Fruit fly (Drosophila melanogaster) whole organism, embryonic: Measurements from ENCODE around the gene CG31875.

ENCODE experiments used
- Ada2b ChIP-seq: fragments of 200-800 bp; sonication (Bioruptor generic); IDR thresholded peaks from 2 replicates; pipeline ENCODE4 v1.3.6; 2022; ENCODE audit warnings: missing biosample characterization, missing genetic modification characterization
- Atf6 ChIP-seq: fragments of 200-800 bp; sonication (Bioruptor generic); IDR thresholded peaks from 2 replicates; pipeline ENCODE4 v1.3.6; 2022; ENCODE audit warnings: missing biosample characterization, missing genetic modification characterization
- Bgb ChIP-seq: fragments of 200-800 bp; sonication (Bioruptor generic); IDR thresholded peaks from 2 replicates; pipeline ENCODE4 v1.3.6; 2022; ENCODE audit warnings: missing biosample characterization, missing genetic modification characterization; ENCODE audit not compliant: partially characterized antibody
- CG11093 ChIP-seq: fragments of 200-800 bp; sonication (Bioruptor generic); IDR thresholded peaks from 3 replicates; pipeline ENCODE4 v1.3.6; 2022; ENCODE audit warnings: missing biosample characterization, missing genetic modification characterization
- CG11504 ChIP-seq: fragments of 200-800 bp; sonication (Bioruptor generic); optimal IDR thresholded peaks from 3 replicates; lab custom pipeline; 2019; ENCODE audit warnings: missing biosample characterization, mild to moderate bottlenecking, missing genetic modification characterization, moderate library complexity
- CG12104 ChIP-seq: fragments of 200-800 bp; sonication (Bioruptor generic); optimal IDR thresholded peaks from 3 replicates; lab custom pipeline; 2016; ENCODE audit warnings: missing biosample characterization, missing genetic modification characterization
- CG12659 ChIP-seq: fragments of 200-800 bp; sonication (Bioruptor generic); optimal IDR thresholded peaks from 3 replicates; lab custom pipeline; 2017; ENCODE audit warnings: mild to moderate bottlenecking, missing biosample characterization, missing genetic modification reagents, missing genetic modification characterization
- CG12744 ChIP-seq: fragments of 200-800 bp; sonication (Bioruptor generic); optimal IDR thresholded peaks from 2 replicates; lab custom pipeline; 2016; ENCODE audit warnings: missing biosample characterization, missing genetic modification characterization
- CG14860 ChIP-seq: fragments of 200-800 bp; sonication (Bioruptor generic); IDR thresholded peaks from 3 replicates; pipeline ENCODE4 v1.3.6; 2022; ENCODE audit warnings: missing biosample characterization, missing genetic modification characterization; ENCODE audit not compliant: partially characterized antibody
- CG15011 ChIP-seq: fragments of 200-800 bp; sonication (Bioruptor generic); optimal IDR thresholded peaks from 3 replicates; lab custom pipeline; 2018; ENCODE audit warnings: missing biosample characterization, mild to moderate bottlenecking, missing genetic modification characterization
- CG15696 ChIP-seq: fragments of 200-800 bp; sonication (Bioruptor generic); optimal IDR thresholded peaks from 2 replicates; lab custom pipeline; 2019; ENCODE audit warnings: missing biosample characterization, mild to moderate bottlenecking, missing genetic modification characterization, moderate library complexity
- CG1602 ChIP-seq: fragments of 200-800 bp; sonication (Bioruptor generic); optimal IDR thresholded peaks from 3 replicates; lab custom pipeline; 2016; ENCODE audit warnings: missing biosample characterization, missing genetic modification characterization
- CG17612 ChIP-seq: fragments of 200-800 bp; sonication (Bioruptor generic); IDR thresholded peaks from 2 replicates; pipeline ENCODE4 v1.3.6; 2022; ENCODE audit warnings: missing biosample characterization, missing genetic modification characterization
- CG17802 ChIP-seq: fragments of 200-800 bp; sonication (Bioruptor generic); optimal IDR thresholded peaks from 2 replicates; lab custom pipeline; 2018; ENCODE audit warnings: missing biosample characterization, mild to moderate bottlenecking, missing genetic modification characterization, moderate library complexity
- CG18011 ChIP-seq: fragments of 200-800 bp; sonication (Bioruptor generic); optimal IDR thresholded peaks from 2 replicates; lab custom pipeline; 2017; ENCODE audit warnings: missing biosample characterization, missing genetic modification characterization, mild to moderate bottlenecking, moderate library complexity, missing genotype
- CG1832 ChIP-seq: fragments of 200-800 bp; sonication (Bioruptor generic); optimal IDR thresholded peaks from 2 replicates; lab custom pipeline; 2017; ENCODE audit warnings: missing biosample characterization, mild to moderate bottlenecking, missing genetic modification characterization, inconsistent platforms
- CG31224 ChIP-seq: fragments of 200-800 bp; sonication (Bioruptor generic); IDR thresholded peaks from 2 replicates; pipeline ENCODE4 v1.3.6; 2022; ENCODE audit warnings: missing biosample characterization, missing genetic modification characterization
- CG31441 ChIP-seq: fragments of 200-800 bp; sonication (Bioruptor generic); IDR thresholded peaks from 2 replicates; pipeline ENCODE4 v1.3.6; 2022; ENCODE audit warnings: missing biosample characterization, missing genetic modification characterization
- CG34224 ChIP-seq: fragments of 200-800 bp; sonication (Bioruptor generic); IDR thresholded peaks from 3 replicates; pipeline ENCODE4 v1.3.6; 2022; ENCODE audit warnings: missing biosample characterization, missing genetic modification characterization; ENCODE audit not compliant: partially characterized antibody
- CG4360 ChIP-seq: fragments of 200-800 bp; sonication (Bioruptor generic); IDR thresholded peaks from 2 replicates; pipeline ENCODE4 v1.3.6; 2022; ENCODE audit warnings: missing biosample characterization, missing genetic modification characterization
- CG6791 ChIP-seq: fragments of 200-800 bp; sonication (Bioruptor generic); IDR thresholded peaks from 3 replicates; pipeline ENCODE4 v1.3.6; 2022; ENCODE audit warnings: missing biosample characterization, missing genetic modification characterization; ENCODE audit not compliant: partially characterized antibody
- CG7963 ChIP-seq: fragments of 200-800 bp; sonication (Bioruptor generic); IDR thresholded peaks from 3 replicates; pipeline ENCODE4 v1.3.6; 2022; ENCODE audit warnings: missing biosample characterization, missing genetic modification characterization; ENCODE audit not compliant: partially characterized antibody
- CG9437 ChIP-seq: fragments of 200-800 bp; sonication (Bioruptor generic); optimal IDR thresholded peaks from 2 replicates; lab custom pipeline; 2018; ENCODE audit warnings: missing biosample characterization, mild to moderate bottlenecking, missing genetic modification characterization
- CG9797 ChIP-seq: fragments of 200-800 bp; sonication (Bioruptor generic); optimal IDR thresholded peaks from 3 replicates; lab custom pipeline; 2018; ENCODE audit warnings: missing biosample characterization, mild to moderate bottlenecking, missing genetic modification characterization
- Dek ChIP-seq: fragments of 200-800 bp; sonication (Bioruptor generic); optimal IDR thresholded peaks from 3 replicates; lab custom pipeline; 2019; ENCODE audit warnings: missing biosample characterization, mild to moderate bottlenecking, missing genetic modification characterization, moderate library complexity
- Doc3 ChIP-seq: fragments of 200-800 bp; sonication (Bioruptor generic); IDR thresholded peaks from 3 replicates; pipeline ENCODE4 v1.3.6; 2022; ENCODE audit warnings: missing biosample characterization, missing genetic modification characterization; ENCODE audit not compliant: partially characterized antibody
- Dp ChIP-seq: fragments of 200-800 bp; sonication (Bioruptor generic); optimal IDR thresholded peaks from 2 replicates; lab custom pipeline; 2018; ENCODE audit warnings: missing biosample characterization, mild to moderate bottlenecking, missing genetic modification characterization, moderate library complexity
- E2f2 ChIP-seq: fragments of 200-800 bp; sonication (Bioruptor generic); IDR thresholded peaks from 2 replicates; pipeline ENCODE4 v1.3.6; 2022; ENCODE audit warnings: missing biosample characterization, missing genetic modification characterization
- HHEX ChIP-seq: fragments of 200-800 bp; sonication (Bioruptor generic); optimal IDR thresholded peaks from 3 replicates; lab custom pipeline; 2017; ENCODE audit warnings: missing biosample characterization, mild to moderate bottlenecking, missing genetic modification characterization, missing genetic modification reagents
- HLH4C ChIP-seq: fragments of 200-800 bp; sonication (Bioruptor generic); IDR thresholded peaks from 3 replicates; pipeline ENCODE4 v1.3.6; 2022; ENCODE audit warnings: missing biosample characterization, missing genetic modification characterization; ENCODE audit not compliant: partially characterized antibody
- Jarid2 ChIP-seq: fragments of 200-800 bp; sonication (Bioruptor generic); optimal IDR thresholded peaks from 3 replicates; lab custom pipeline; 2017; ENCODE audit warnings: mild to moderate bottlenecking, missing biosample characterization, missing genetic modification reagents, missing genetic modification characterization
- MTF-1 ChIP-seq: fragments of 200-800 bp; sonication (Bioruptor generic); optimal IDR thresholded peaks from 2 replicates; lab custom pipeline; 2018; ENCODE audit warnings: missing biosample characterization, mild to moderate bottlenecking, missing genetic modification characterization, borderline replicate concordance
- NC2α ChIP-seq: fragments of 200-800 bp; sonication (Bioruptor generic); optimal IDR thresholded peaks from 2 replicates; lab custom pipeline; 2016; ENCODE audit warnings: missing biosample characterization, missing genetic modification characterization
- Poxn ChIP-seq: fragments of 200-800 bp; sonication (Bioruptor generic); IDR thresholded peaks from 2 replicates; pipeline ENCODE4 v1.3.6; 2022; ENCODE audit warnings: missing biosample characterization, missing genetic modification characterization
- Xbp1 ChIP-seq: fragments of 200-800 bp; sonication (Bioruptor generic); optimal IDR thresholded peaks from 3 replicates; lab custom pipeline; 2016; ENCODE audit warnings: missing biosample characterization, mild to moderate bottlenecking, missing genetic modification characterization
- esg ChIP-seq: fragments of 200-800 bp; sonication (Bioruptor generic); conservative IDR thresholded peaks from 2 replicates; pipeline ENCODE4 v1.3.6; 2022; ENCODE audit warnings: missing biosample characterization, missing genetic modification characterization
- eyg ChIP-seq: fragments of 200-800 bp; sonication (Bioruptor generic); optimal IDR thresholded peaks from 3 replicates; lab custom pipeline; 2016; ENCODE audit warnings: missing biosample characterization, missing genetic modification characterization
- gt ChIP-seq: fragments of 200-800 bp; sonication (Bioruptor generic); IDR thresholded peaks from 2 replicates; pipeline ENCODE4 v1.3.6; 2022; ENCODE audit warnings: missing biosample characterization, missing genetic modification characterization
- hb ChIP-seq: fragments of 200-800 bp; sonication (Bioruptor generic); IDR thresholded peaks from 3 replicates; pipeline ENCODE4 v1.3.6; 2022; ENCODE audit warnings: missing biosample characterization, missing genetic modification characterization; ENCODE audit not compliant: partially characterized antibody
- hth ChIP-seq: fragments of >200 bp; optimal IDR thresholded peaks from 2 replicates; lab custom pipeline; 2017; ENCODE audit warnings: inconsistent platforms
- lov ChIP-seq, 2 experiments: fragments of 200-800 bp in 1 of 2; fragments of >200 bp in 1 of 2; sonication (Bioruptor generic) in 1 of 2; IDR thresholded peaks in 1 of 2; optimal IDR thresholded peaks in 1 of 2; 2 replicates in 1 of 2; 3 replicates in 1 of 2; pipeline versions ENCODE4 v1.3.6 to Lab custom; 2017 to 2022; ENCODE audit warnings: missing biosample characterization in 1 of 2, missing genetic modification characterization in 1 of 2
- mld ChIP-seq: fragments of 200-800 bp; sonication (Bioruptor generic); IDR thresholded peaks from 3 replicates; pipeline ENCODE4 v1.3.6; 2022; ENCODE audit warnings: missing biosample characterization, missing genetic modification characterization; ENCODE audit not compliant: partially characterized antibody
- pho ChIP-seq: fragments of 200-800 bp; sonication (Bioruptor generic); optimal IDR thresholded peaks from 2 replicates; lab custom pipeline; 2016; ENCODE audit warnings: missing biosample characterization, missing genetic modification characterization
- ro ChIP-seq: fragments of 200-800 bp; sonication (Bioruptor generic); IDR thresholded peaks from 2 replicates; pipeline ENCODE4 v1.3.6; 2022; ENCODE audit warnings: missing biosample characterization, missing genetic modification characterization
- sna ChIP-seq: fragments of 200-800 bp; sonication (Bioruptor generic); IDR thresholded peaks from 2 replicates; pipeline ENCODE4 v1.3.6; 2022; ENCODE audit warnings: missing biosample characterization, missing genetic modification characterization; ENCODE audit not compliant: partially characterized antibody
- sqz ChIP-seq: fragments of 200-800 bp; sonication (Bioruptor generic); optimal IDR thresholded peaks from 3 replicates; lab custom pipeline; 2018; ENCODE audit warnings: missing biosample characterization, mild to moderate bottlenecking, missing genetic modification characterization
- twi ChIP-seq: fragments of 200-800 bp; optimal IDR thresholded peaks from 2 replicates; lab custom pipeline; 2019; ENCODE audit warnings: missing biosample characterization, mild to moderate bottlenecking, missing genetic modification characterization, moderate library complexity
- unc-4 ChIP-seq: fragments of 200-800 bp; sonication (Bioruptor generic); IDR thresholded peaks from 2 replicates; pipeline ENCODE4 v1.3.6; 2022; ENCODE audit warnings: missing biosample characterization, missing genetic modification characterization; ENCODE audit not compliant: partially characterized antibody

The CG31875 gene

DNA sequence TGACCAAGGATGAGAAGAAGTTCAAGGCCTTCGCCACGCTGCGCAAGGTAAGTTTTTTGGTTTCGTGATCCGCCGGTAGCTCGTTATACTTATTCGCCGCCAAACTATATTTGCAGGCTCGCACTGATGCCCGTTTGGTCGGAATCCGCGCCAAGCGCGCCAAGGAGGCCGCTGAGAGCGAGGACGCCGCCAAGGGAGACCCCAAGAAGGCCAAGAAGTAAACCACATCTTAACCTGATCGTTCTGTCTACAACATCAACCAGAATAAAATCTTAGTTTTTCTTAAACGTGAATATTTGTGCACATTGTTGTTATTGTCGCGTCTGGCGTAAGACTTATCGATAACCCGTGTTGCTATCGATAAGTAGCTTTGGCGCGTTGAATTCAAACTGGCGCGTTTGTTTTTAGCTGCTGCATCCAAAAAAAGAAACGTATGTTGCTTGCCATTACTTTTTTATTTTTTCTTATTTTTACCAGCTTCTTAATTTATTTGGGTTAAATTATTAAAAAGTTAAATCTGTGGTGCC, 34.3 kb downstream of the CG31875 start (continued):
- no peak for TF ChIP-seq CG11093 (GFP tag; lab: Robert Waterston, UW)
- no peak for TF ChIP-seq CG15011 (GFP tag; lab: Kevin White, UChicago)
- no peak for TF ChIP-seq lov (optimal IDR thresholded peaks at IDR 0.05; lab: Kevin White, UChicago)
- TF ChIP-seq lov (GFP tag; IDR thresholded peaks at IDR 0.05; lab: Robert Waterston, UW): no peak
- peak; percentile 46; the same call in 1 of the 3 replicates for TF ChIP-seq CG7963 (GFP tag; lab: Robert Waterston, UW)
- no peak for TF ChIP-seq Atf6 (GFP tag; lab: Robert Waterston, UW)
- no peak for TF ChIP-seq Jarid2 (GFP tag; lab: Kevin White, UChicago)
- TF ChIP-seq pho (GFP tag; lab: Kevin White, UChicago): no peak
- TF ChIP-seq CG17612 (GFP tag; lab: Robert Waterston, UW): no peak
- TF ChIP-seq NC2α: no peak
- TF ChIP-seq CG9797 (GFP tag; lab: Kevin White, UChicago): no peak
- 0 out of 3 replicates have a peak, but pooled peaks have one; percentile 28 for TF ChIP-seq Doc3 (GFP tag; lab: Robert Waterston, UW)
- no peak for TF ChIP-seq MTF-1 (GFP tag; lab: Kevin White, UChicago)
- TF ChIP-seq CG12659 (GFP tag; lab: Kevin White, UChicago): no peak
- 0 out of 3 replicates have a peak, but pooled peaks have one; percentile 43 for TF ChIP-seq CG14860 (GFP tag; lab: Robert Waterston, UW)
- no peak for TF ChIP-seq CG15696
- peak; percentile 44; the same call in 1 of the 3 replicates for TF ChIP-seq CG6791 (GFP tag; lab: Robert Waterston, UW)
- no peak for TF ChIP-seq CG31441 (GFP tag; lab: Robert Waterston, UW)
- TF ChIP-seq sna (GFP tag; lab: Robert Waterston, UW): peak; percentile 71
- no peak for TF ChIP-seq CG12744 (GFP tag; lab: Kevin White, UChicago)
- TF ChIP-seq CG4360 (GFP tag; lab: Robert Waterston, UW): peak; percentile 42; the same call in 1 of the 2 replicates
- no peak for TF ChIP-seq hth (lab: Kevin White, UChicago)
- no peak for TF ChIP-seq CG11504 (tag; lab: Kevin White, UChicago)
- peak; percentile 73 for TF ChIP-seq Dp
- TF ChIP-seq Dek (tag; lab: Kevin White, UChicago): no peak
- no peak for TF ChIP-seq CG1832 (GFP tag; lab: Kevin White, UChicago)
- TF ChIP-seq CG1602 (GFP tag; lab: Kevin White, UChicago): no peak
- TF ChIP-seq CG17802 (tag; lab: Kevin White, UChicago): no peak
- no peak for TF ChIP-seq gt (GFP tag; lab: Robert Waterston, UW)
- peak; percentile 89 for TF ChIP-seq E2f2 (GFP tag; lab: Robert Waterston, UW)
- 0 out of 3 replicates have a peak, but pooled peaks have one; percentile 31 for TF ChIP-seq hb (GFP tag; lab: Robert Waterston, UW)
- TF ChIP-seq twi (tag; lab: Kevin White, UChicago): no peak
- TF ChIP-seq CG9437 (GFP tag; lab: Kevin White, UChicago): no peak
- TF ChIP-seq CG12104 (GFP tag; lab: Kevin White, UChicago): no peak
- TF ChIP-seq sqz (GFP tag; lab: Kevin White, UChicago): no peak
- peak; percentile 57 for TF ChIP-seq unc-4 (GFP tag; lab: Robert Waterston, UW)
- TF ChIP-seq HLH4C (GFP tag; lab: Robert Waterston, UW): peak; percentile 65
- no peak for TF ChIP-seq Poxn (GFP tag; lab: Robert Waterston, UW)
- TF ChIP-seq CG31224 (GFP tag; lab: Robert Waterston, UW): no peak
- no peak for TF ChIP-seq Xbp1
- TF ChIP-seq eyg (GFP tag; lab: Kevin White, UChicago): no peak
- TF ChIP-seq Ada2b (GFP tag; lab: Robert Waterston, UW): no peak
- TF ChIP-seq Bgb (GFP tag; lab: Robert Waterston, UW): peak; percentile 53; the same call in 1 of the 2 replicates
- TF ChIP-seq mld (GFP tag; lab: Robert Waterston, UW): peak; percentile 68; the same call in 2 of the 3 replicates
- TF ChIP-seq CG34224 (GFP tag; lab: Robert Waterston, UW): peak; percentile 69
- TF ChIP-seq ro (GFP tag; lab: Robert Waterston, UW): no peak
- no peak for TF ChIP-seq esg (GFP tag; lab: Robert Waterston, UW)
- TF ChIP-seq CG18011 (GFP tag; lab: Kevin White, UChicago): no peak
- no peak for TF ChIP-seq HHEX (GFP tag; lab: Kevin White, UChicago)
